Worm (Caenorhabditis elegans): ENCODE measurements around the gene K08F9.3.

DNA sequence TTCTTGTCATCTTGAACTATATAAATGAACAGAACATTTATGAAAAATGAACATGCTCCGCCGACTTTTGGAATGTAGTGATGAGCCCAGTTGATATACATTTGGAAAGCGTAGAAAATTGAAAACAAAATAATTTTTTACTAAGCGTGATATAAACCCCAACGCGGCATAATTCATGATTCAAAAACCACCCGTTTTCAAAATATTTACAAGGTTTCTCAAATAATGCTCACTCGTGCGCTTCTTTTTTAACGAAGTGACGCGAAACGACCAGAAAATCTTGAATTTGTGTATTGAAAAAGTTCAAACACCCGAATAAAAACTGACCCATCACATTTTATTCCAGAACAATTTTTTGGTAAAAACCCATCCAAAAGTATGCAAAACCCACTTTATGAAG lies 12.9 kb upstream of the K08F9.3 start, which contains the start of gene srj-27:
- TF ChIP-seq mls-2 (tag; optimal IDR thresholded peaks at IDR 0.05) (no peak), ceh-43 (GFP tag; optimal IDR thresholded peaks at IDR 0.05) (no peak), ces-1 (GFP tag; optimal IDR thresholded peaks at IDR 0.05) (no peak), unc-62 (GFP tag; optimal IDR thresholded peaks at IDR 0.05) (no peak), nhr-28 (tag; optimal IDR thresholded peaks at IDR 0.05) (no peak), unc-39 (tag; optimal IDR thresholded peaks at IDR 0.05) (no peak), M03D4.4 (tag; optimal IDR thresholded peaks at IDR 0.05) (no peak), drap-1 (GFP tag; optimal IDR thresholded peaks at IDR 0.05) (no peak), mab-5 (tag; optimal IDR thresholded peaks at IDR 0.05) (no peak), blmp-1 (tag; optimal IDR thresholded peaks at IDR 0.05) (no peak), nhr-237 (tag; optimal IDR thresholded peaks at IDR 0.05) (no peak)
